Worm (Caenorhabditis elegans) whole organism, midembryonic: ENCODE measurements around the gene srz-64.

Experiments
- flt-1 ChIP-seq: fragments of 200-800 bp; sonication (Bioruptor generic); IDR thresholded peaks from 2 replicates; pipeline ENCODE4 v1.3.6; 2022; ENCODE audit warnings: missing genetic modification characterization, missing compliant biosample characterization
- klf-2 ChIP-seq: fragments of 200-800 bp; sonication (Bioruptor generic); conservative IDR thresholded peaks from 2 replicates; pipeline ENCODE4 v1.3.6; 2022; ENCODE audit warnings: missing genetic modification reagents, missing genetic modification characterization, missing compliant biosample characterization
- ref-1 ChIP-seq: fragments of 200-800 bp; sonication (Bioruptor generic); conservative IDR thresholded peaks from 2 replicates; pipeline ENCODE4 v1.3.6; 2022; ENCODE audit warnings: missing genetic modification reagents, missing genetic modification characterization, missing compliant biosample characterization
- tab-1 ChIP-seq: fragments of 200-800 bp; sonication (Bioruptor generic); IDR thresholded peaks from 2 replicates; pipeline ENCODE4 v1.3.6; 2022; ENCODE audit warnings: missing genetic modification characterization, missing compliant biosample characterization
- ztf-23 ChIP-seq: fragments of 200-800 bp; sonication (Bioruptor generic); IDR thresholded peaks from 2 replicates; pipeline ENCODE4 v1.3.6; 2022; ENCODE audit warnings: missing genetic modification reagents, missing genetic modification characterization, missing compliant biosample characterization
- ztf-29 ChIP-seq: fragments of 200-800 bp; sonication (Bioruptor generic); IDR thresholded peaks from 2 replicates; pipeline ENCODE4 v1.3.6; 2022; ENCODE audit warnings: missing genetic modification reagents, missing genetic modification characterization, missing compliant biosample characterization

- TF ChIP-seq ztf-29 (GFP tag; lab: Robert Waterston, UW) (no peak), tab-1 (GFP tag; lab: Robert Waterston, UW) (no peak), ref-1 (GFP tag; lab: Robert Waterston, UW) (no peak), klf-2 (GFP tag; lab: Robert Waterston, UW) (no peak), flt-1 (GFP tag; lab: Robert Waterston, UW) (no peak), ztf-23 (no peak)
These were observed 36.8 kb upstream of the srz-64 start for ce11 chrII:1329887-1330286.
